Fruit fly (Drosophila melanogaster) whole organism, embryonic: ENCODE data around the gene CG13113.

Experiments used
- ATbp ChIP-seq: fragments of 200-800 bp; sonication (Bioruptor generic); optimal IDR thresholded peaks from 2 replicates; lab custom pipeline; 2017; ENCODE audit warnings: missing biosample characterization, mild to moderate bottlenecking, missing genetic modification characterization, missing genetic modification reagents
- Bgb ChIP-seq: fragments of 200-800 bp; sonication (Bioruptor generic); IDR thresholded peaks from 2 replicates; pipeline ENCODE4 v1.3.6; 2022; ENCODE audit warnings: missing biosample characterization, missing genetic modification characterization; ENCODE audit not compliant: partially characterized antibody
- CG10209 ChIP-seq: fragments of 200-800 bp; sonication (Bioruptor generic); optimal IDR thresholded peaks from 3 replicates; lab custom pipeline; 2017; ENCODE audit warnings: missing biosample characterization, mild to moderate bottlenecking, missing genetic modification characterization, missing genetic modification reagents
- CG10366 ChIP-seq: fragments of 200-800 bp; sonication (Bioruptor generic); IDR thresholded peaks from 2 replicates; pipeline ENCODE4 v1.3.6; 2022; ENCODE audit warnings: missing biosample characterization, missing genetic modification characterization
- CG10565 ChIP-seq: fragments of 200-800 bp; sonication (Bioruptor generic); optimal IDR thresholded peaks from 3 replicates; lab custom pipeline; 2016; ENCODE audit warnings: missing biosample characterization, mild to moderate bottlenecking, missing genetic modification characterization
- CG10654 ChIP-seq: fragments of 200-800 bp; sonication (Bioruptor generic); optimal IDR thresholded peaks from 2 replicates; lab custom pipeline; 2016; ENCODE audit warnings: missing biosample characterization, missing genetic modification characterization
- CG11696 ChIP-seq: fragments of 200-800 bp; sonication (Bioruptor generic); IDR thresholded peaks from 2 replicates; pipeline ENCODE4 v1.3.6; 2022; ENCODE audit warnings: missing biosample characterization, missing genetic modification characterization
- CG13123 ChIP-seq: fragments of 200-800 bp; sonication (Bioruptor generic); optimal IDR thresholded peaks from 2 replicates; lab custom pipeline; 2016; ENCODE audit warnings: missing biosample characterization, missing genetic modification characterization
- CG13287 ChIP-seq: fragments of 200-800 bp; sonication (Bioruptor generic); IDR thresholded peaks from 2 replicates; pipeline ENCODE4 v1.3.6; 2022; ENCODE audit warnings: missing biosample characterization, missing genetic modification characterization; ENCODE audit not compliant: partially characterized antibody
- CG13624 ChIP-seq: fragments of 200-800 bp; sonication (Bioruptor generic); optimal IDR thresholded peaks from 2 replicates; lab custom pipeline; 2016; ENCODE audit warnings: missing biosample characterization, missing genetic modification characterization
- CG14710 ChIP-seq: fragments of 200-800 bp; sonication (Bioruptor generic); optimal IDR thresholded peaks from 3 replicates; lab custom pipeline; 2019; ENCODE audit warnings: missing biosample characterization, mild to moderate bottlenecking, missing genetic modification characterization, moderate library complexity
- CG15479 ChIP-seq: fragments of 200-800 bp; sonication (Bioruptor generic); optimal IDR thresholded peaks from 3 replicates; lab custom pipeline; 2019; ENCODE audit warnings: missing biosample characterization, mild to moderate bottlenecking, missing genetic modification characterization, moderate library complexity
- CG15696 ChIP-seq: fragments of 200-800 bp; sonication (Bioruptor generic); optimal IDR thresholded peaks from 2 replicates; lab custom pipeline; 2019; ENCODE audit warnings: missing biosample characterization, mild to moderate bottlenecking, missing genetic modification characterization, moderate library complexity
- CG1647 ChIP-seq: fragments of 200-800 bp; sonication (Bioruptor generic); optimal IDR thresholded peaks from 3 replicates; lab custom pipeline; 2016; ENCODE audit warnings: missing biosample characterization, missing genetic modification characterization
- CG17328 ChIP-seq: fragments of 200-800 bp; sonication (Bioruptor generic); IDR thresholded peaks from 2 replicates; pipeline ENCODE4 v1.3.6; 2022; ENCODE audit warnings: missing biosample characterization, missing genetic modification characterization
- CG17385 ChIP-seq: fragments of 200-800 bp; sonication (Bioruptor generic); optimal IDR thresholded peaks from 3 replicates; lab custom pipeline; 2018; ENCODE audit warnings: missing biosample characterization, mild to moderate bottlenecking, missing genetic modification characterization
- CG1832 ChIP-seq: fragments of 200-800 bp; sonication (Bioruptor generic); optimal IDR thresholded peaks from 2 replicates; lab custom pipeline; 2017; ENCODE audit warnings: missing biosample characterization, mild to moderate bottlenecking, missing genetic modification characterization, inconsistent platforms
- CG2116 ChIP-seq: fragments of 200-800 bp; sonication (Bioruptor generic); optimal IDR thresholded peaks from 3 replicates; lab custom pipeline; 2018; ENCODE audit warnings: missing biosample characterization, mild to moderate bottlenecking, missing genetic modification characterization
- CG2712 ChIP-seq: fragments of 200-800 bp; optimal IDR thresholded peaks from 3 replicates; lab custom pipeline; 2019; ENCODE audit warnings: missing biosample characterization, mild to moderate bottlenecking, missing genetic modification characterization, moderate library complexity
- CG3163 ChIP-seq: fragments of 200-800 bp; sonication (Bioruptor generic); optimal IDR thresholded peaks from 3 replicates; lab custom pipeline; 2016; ENCODE audit warnings: missing biosample characterization, missing genetic modification characterization
- CG32767 ChIP-seq: fragments of 200-800 bp; sonication (Bioruptor generic); IDR thresholded peaks from 2 replicates; pipeline ENCODE4 v1.3.6; 2022; ENCODE audit warnings: missing biosample characterization, missing genetic modification characterization
- CG4617 ChIP-seq: fragments of 200-800 bp; sonication (Bioruptor generic); optimal IDR thresholded peaks from 3 replicates; lab custom pipeline; 2016; ENCODE audit warnings: missing biosample characterization, missing genetic modification characterization, borderline replicate concordance
- CG7372 ChIP-seq: fragments of 200-800 bp; sonication (Bioruptor generic); IDR thresholded peaks from 2 replicates; pipeline ENCODE4 v1.3.6; 2022; ENCODE audit warnings: missing biosample characterization, missing genetic modification characterization
- CG9437 ChIP-seq: fragments of 200-800 bp; sonication (Bioruptor generic); optimal IDR thresholded peaks from 2 replicates; lab custom pipeline; 2018; ENCODE audit warnings: missing biosample characterization, mild to moderate bottlenecking, missing genetic modification characterization
- CG9876 ChIP-seq: fragments of 200-800 bp; sonication (Bioruptor generic); optimal IDR thresholded peaks from 2 replicates; lab custom pipeline; 2016; ENCODE audit warnings: missing biosample characterization, missing genetic modification characterization
- CG9932 ChIP-seq: fragments of 200-800 bp; sonication (Bioruptor generic); IDR thresholded peaks from 2 replicates; pipeline ENCODE4 v1.3.6; 2022; ENCODE audit warnings: missing biosample characterization, missing genetic modification characterization
- CHES-1-like ChIP-seq: fragments of 200-800 bp; sonication (Bioruptor generic); optimal IDR thresholded peaks from 2 replicates; lab custom pipeline; 2016; ENCODE audit warnings: missing biosample characterization, missing genetic modification characterization
- Doc2 ChIP-seq: fragments of 200-800 bp; sonication (Bioruptor generic); IDR thresholded peaks from 2 replicates; pipeline ENCODE4 v1.3.6; 2022; ENCODE audit warnings: missing biosample characterization, missing genetic modification characterization
- Gsc ChIP-seq: fragments of 200-800 bp; sonication (Bioruptor generic); IDR thresholded peaks from 2 replicates; pipeline ENCODE4 v1.3.6; 2022; ENCODE audit warnings: missing biosample characterization, missing genetic modification characterization
- H2.0 ChIP-seq: fragments of 200-800 bp; sonication (Bioruptor generic); IDR thresholded peaks from 2 replicates; pipeline ENCODE4 v1.3.6; 2022; ENCODE audit warnings: missing biosample characterization, missing genetic modification characterization
- HHEX ChIP-seq: fragments of 200-800 bp; sonication (Bioruptor generic); optimal IDR thresholded peaks from 3 replicates; lab custom pipeline; 2017; ENCODE audit warnings: missing biosample characterization, mild to moderate bottlenecking, missing genetic modification characterization, missing genetic modification reagents
- Hey ChIP-seq: fragments of 200-800 bp; sonication (Bioruptor generic); optimal IDR thresholded peaks from 3 replicates; lab custom pipeline; 2018; ENCODE audit warnings: missing biosample characterization, mild to moderate bottlenecking, missing genetic modification characterization
- Hr3 ChIP-seq: fragments of 200-800 bp; sonication (Bioruptor generic); optimal IDR thresholded peaks from 3 replicates; lab custom pipeline; 2016; ENCODE audit warnings: missing biosample characterization, missing genetic modification characterization
- Mrtf ChIP-seq: fragments of 200-800 bp; sonication (Bioruptor generic); IDR thresholded peaks from 3 replicates; pipeline ENCODE4 v1.3.6; 2022; ENCODE audit warnings: missing biosample characterization, missing genetic modification characterization
- Oli ChIP-seq: fragments of 200-800 bp; sonication (Bioruptor generic); optimal IDR thresholded peaks from 2 replicates; lab custom pipeline; 2018; ENCODE audit warnings: missing biosample characterization, mild to moderate bottlenecking, missing genetic modification characterization, moderate library complexity
- ara ChIP-seq: fragments of 200-800 bp; sonication (Bioruptor generic); IDR thresholded peaks from 2 replicates; pipeline ENCODE4 v1.3.6; 2022; ENCODE audit warnings: missing biosample characterization, missing genetic modification characterization
- dmrt11E ChIP-seq: fragments of 200-800 bp; sonication (Bioruptor generic); optimal IDR thresholded peaks from 3 replicates; lab custom pipeline; 2018; ENCODE audit warnings: missing biosample characterization, mild to moderate bottlenecking, missing genetic modification characterization, moderate library complexity
- dysf ChIP-seq: fragments of 200-800 bp; sonication (Bioruptor generic); IDR thresholded peaks from 3 replicates; pipeline ENCODE4 v1.3.6; 2022; ENCODE audit warnings: missing biosample characterization, missing genetic modification characterization
- en ChIP-seq: fragments of 200-800 bp; sonication (Bioruptor generic); optimal IDR thresholded peaks from 2 replicates; lab custom pipeline; 2016; ENCODE audit warnings: missing biosample characterization, missing genetic modification characterization
- gt ChIP-seq: fragments of 200-800 bp; sonication (Bioruptor generic); IDR thresholded peaks from 2 replicates; pipeline ENCODE4 v1.3.6; 2022; ENCODE audit warnings: missing biosample characterization, missing genetic modification characterization
- ind ChIP-seq: fragments of 200-800 bp; sonication (Bioruptor generic); optimal IDR thresholded peaks from 3 replicates; lab custom pipeline; 2016; ENCODE audit warnings: missing biosample characterization, missing genetic modification characterization
- kni ChIP-seq: fragments of 200-800 bp; sonication (Bioruptor generic); optimal IDR thresholded peaks from 3 replicates; lab custom pipeline; 2017; ENCODE audit warnings: mild to moderate bottlenecking, missing biosample characterization, missing genetic modification reagents, missing genetic modification characterization
- lab ChIP-seq: fragments of 200-800 bp; sonication (Bioruptor generic); optimal IDR thresholded peaks from 3 replicates; lab custom pipeline; 2017; ENCODE audit warnings: missing biosample characterization, missing genetic modification characterization, mild to moderate bottlenecking, moderate library complexity, missing genetic modification reagents
- lov ChIP-seq, 2 experiments: fragments of 200-800 bp in 1 of 2; fragments of >200 bp in 1 of 2; sonication (Bioruptor generic) in 1 of 2; IDR thresholded peaks in 1 of 2; optimal IDR thresholded peaks in 1 of 2; 2 replicates in 1 of 2; 3 replicates in 1 of 2; pipeline versions ENCODE4 v1.3.6 to Lab custom; 2017 to 2022; ENCODE audit warnings: missing biosample characterization in 1 of 2, missing genetic modification characterization in 1 of 2
- odd ChIP-seq: fragments of 200-800 bp; sonication (Bioruptor generic); optimal IDR thresholded peaks from 2 replicates; lab custom pipeline; 2017; ENCODE audit warnings: missing biosample characterization, mild to moderate bottlenecking, missing genetic modification characterization
- p53 ChIP-seq: fragments of 200-800 bp; sonication (Bioruptor generic); optimal IDR thresholded peaks from 2 replicates; lab custom pipeline; 2016; ENCODE audit warnings: missing biosample characterization, missing genetic modification characterization
- stc ChIP-seq: fragments of 200-800 bp; sonication (Bioruptor generic); IDR thresholded peaks from 2 replicates; pipeline ENCODE4 v1.3.6; 2022; ENCODE audit warnings: missing biosample characterization, missing genetic modification characterization
- trem ChIP-seq: fragments of 200-800 bp; optimal IDR thresholded peaks from 3 replicates; lab custom pipeline; 2019; ENCODE audit warnings: missing biosample characterization, mild to moderate bottlenecking, missing genetic modification characterization, moderate library complexity
- zen ChIP-seq: fragments of 200-800 bp; sonication (Bioruptor generic); optimal IDR thresholded peaks from 3 replicates; lab custom pipeline; 2018; ENCODE audit warnings: missing biosample characterization, mild to moderate bottlenecking, missing genetic modification characterization, moderate library complexity

The CG13113 gene

dm6 chr2L:9567398-9567856, 23.5 kb downstream of the CG13113 start (continued):
- TF ChIP-seq CG9876 (GFP tag; lab: Kevin White, UChicago) (peak; percentile 90), CHES-1-like (peak; percentile 97), lab (GFP tag; lab: Kevin White, UChicago) (peak; percentile 100), CG4617 (GFP tag; lab: Kevin White, UChicago) (peak; percentile 88), HHEX (peak; percentile 100), Hr3 (GFP tag; lab: Kevin White, UChicago) (peak; percentile 82), Doc2 (peak; percentile 61; the same call in 1 of the 2 replicates), CG10565 (GFP tag; lab: Kevin White, UChicago) (peak; percentile 90), en (GFP tag; lab: Kevin White, UChicago) (peak; percentile 98), CG1647 (GFP tag; lab: Kevin White, UChicago) (peak; percentile 96), CG17328 (GFP tag; lab: Robert Waterston, UW) (peak; percentile 98), Bgb (peak; percentile 21; the same call in 1 of the 2 replicates), trem (tag; lab: Kevin White, UChicago) (peak; percentile 91), ind (peak; percentile 88), CG32767 (GFP tag; lab: Robert Waterston, UW) (peak; percentile 94), odd (GFP tag; lab: Kevin White, UChicago) (peak; percentile 100), CG2712 (tag; lab: Kevin White, UChicago) (peak; percentile 93), dmrt11E (tag; lab: Kevin White, UChicago) (peak; percentile 44), kni (GFP tag; lab: Kevin White, UChicago) (peak; percentile 98), CG14710 (tag; lab: Kevin White, UChicago) (peak; percentile 88), Mrtf (GFP tag; lab: Robert Waterston, UW) (peak; percentile 89), gt (GFP tag; lab: Robert Waterston, UW) (peak; percentile 72), CG11696 (GFP tag; lab: Robert Waterston, UW) (peak; percentile 91), CG10654 (peak; percentile 96), CG9437 (GFP tag; lab: Kevin White, UChicago) (peak; percentile 94), CG3163 (GFP tag; lab: Kevin White, UChicago) (peak; percentile 84), zen (peak; percentile 71), CG10366 (GFP tag; lab: Robert Waterston, UW) (peak; percentile 93), CG2116 (GFP tag; lab: Kevin White, UChicago) (peak; percentile 94), ara (GFP tag; lab: Robert Waterston, UW) (peak; percentile 85), CG15696 (peak; percentile 26), CG10209 (peak; percentile 98), CG7372 (peak; percentile 92), ATbp (GFP tag; lab: Kevin White, UChicago) (peak; percentile 100), CG9932 (GFP tag; lab: Robert Waterston, UW) (peak; percentile 85), CG13287 (peak; percentile 65), CG13624 (GFP tag; lab: Kevin White, UChicago) (peak; percentile 96), CG1832 (GFP tag; lab: Kevin White, UChicago) (no peak), dysf (GFP tag; lab: Robert Waterston, UW) (peak; percentile 95), lov (optimal IDR thresholded peaks at IDR 0.05; lab: Kevin White, UChicago) (no peak), lov (GFP tag; IDR thresholded peaks at IDR 0.05; lab: Robert Waterston, UW) (peak; percentile 97), Hey (tag; lab: Kevin White, UChicago) (peak; percentile 97), Gsc (GFP tag; lab: Robert Waterston, UW) (no peak), p53 (GFP tag; lab: Kevin White, UChicago) (peak; percentile 95), CG15479 (GFP tag; lab: Kevin White, UChicago) (peak; percentile 22), stc (GFP tag; lab: Robert Waterston, UW) (peak; percentile 98), Oli (tag; lab: Kevin White, UChicago) (peak; percentile 94), CG17385 (GFP tag; lab: Kevin White, UChicago) (peak; percentile 99), CG13123 (GFP tag; lab: Kevin White, UChicago) (peak; percentile 94), H2.0 (GFP tag; lab: Robert Waterston, UW) (peak; percentile 93)
